Fruit fly (Drosophila melanogaster) whole organism, embryonic: ENCODE data around the gene bon.
A peak's percentile ranks its signal among the peaks of the same experiment; 100 is the strongest.

Experiments used
- CG10366 ChIP-seq: fragments of 200-800 bp; sonication (Bioruptor generic); IDR thresholded peaks from 2 replicates; pipeline ENCODE4 v1.3.6; 2022; ENCODE audit warnings: missing biosample characterization, missing genetic modification characterization
- CG10462 ChIP-seq: fragments of 200-800 bp; sonication (Bioruptor generic); optimal IDR thresholded peaks from 2 replicates; lab custom pipeline; 2016; ENCODE audit warnings: missing biosample characterization, missing genetic modification characterization
- CG11456 ChIP-seq: fragments of 200-800 bp; sonication (Bioruptor generic); IDR thresholded peaks from 3 replicates; pipeline ENCODE4 v1.3.6; 2022; ENCODE audit warnings: missing biosample characterization, missing genetic modification characterization
- CG12744 ChIP-seq: fragments of 200-800 bp; sonication (Bioruptor generic); optimal IDR thresholded peaks from 2 replicates; lab custom pipeline; 2016; ENCODE audit warnings: missing biosample characterization, missing genetic modification characterization
- CG13624 ChIP-seq: fragments of 200-800 bp; sonication (Bioruptor generic); optimal IDR thresholded peaks from 2 replicates; lab custom pipeline; 2016; ENCODE audit warnings: missing biosample characterization, missing genetic modification characterization
- CG14014 ChIP-seq: fragments of 200-800 bp; sonication (Bioruptor generic); IDR thresholded peaks from 2 replicates; pipeline ENCODE4 v1.3.6; 2022; ENCODE audit warnings: missing biosample characterization, missing genetic modification characterization
- CG14050 ChIP-seq: fragments of 200-800 bp; sonication (Bioruptor generic); IDR thresholded peaks from 3 replicates; pipeline ENCODE4 v1.3.6; 2022; ENCODE audit warnings: missing biosample characterization, missing genetic modification characterization
- CG15479 ChIP-seq: fragments of 200-800 bp; sonication (Bioruptor generic); optimal IDR thresholded peaks from 3 replicates; lab custom pipeline; 2019; ENCODE audit warnings: missing biosample characterization, mild to moderate bottlenecking, missing genetic modification characterization, moderate library complexity
- CG15696 ChIP-seq: fragments of 200-800 bp; sonication (Bioruptor generic); optimal IDR thresholded peaks from 2 replicates; lab custom pipeline; 2019; ENCODE audit warnings: missing biosample characterization, mild to moderate bottlenecking, missing genetic modification characterization, moderate library complexity
- CG16779 ChIP-seq: fragments of 200-800 bp; sonication (Bioruptor generic); IDR thresholded peaks from 2 replicates; pipeline ENCODE4 v1.3.6; 2022; ENCODE audit warnings: missing biosample characterization, missing genetic modification characterization
- CG17829 ChIP-seq: fragments of 200-800 bp; optimal IDR thresholded peaks from 2 replicates; lab custom pipeline; 2019; ENCODE audit warnings: missing biosample characterization, mild to moderate bottlenecking, missing genetic modification characterization, moderate library complexity
- CG17912 ChIP-seq: fragments of 200-800 bp; sonication (Bioruptor generic); optimal IDR thresholded peaks from 2 replicates; lab custom pipeline; 2018; ENCODE audit warnings: missing biosample characterization, mild to moderate bottlenecking, missing genetic modification characterization
- CG2712 ChIP-seq: fragments of 200-800 bp; optimal IDR thresholded peaks from 3 replicates; lab custom pipeline; 2019; ENCODE audit warnings: missing biosample characterization, mild to moderate bottlenecking, missing genetic modification characterization, moderate library complexity
- CG30403 ChIP-seq: fragments of 200-800 bp; sonication (Bioruptor generic); optimal IDR thresholded peaks from 3 replicates; lab custom pipeline; 2016; ENCODE audit warnings: missing biosample characterization, missing genetic modification characterization
- CG32767 ChIP-seq: fragments of 200-800 bp; sonication (Bioruptor generic); IDR thresholded peaks from 2 replicates; pipeline ENCODE4 v1.3.6; 2022; ENCODE audit warnings: missing biosample characterization, missing genetic modification characterization
- CG43689 ChIP-seq: fragments of 200-800 bp; sonication (Bioruptor generic); IDR thresholded peaks from 2 replicates; pipeline ENCODE4 v1.3.6; 2022; ENCODE audit warnings: missing biosample characterization, missing genetic modification characterization
- CG6689 ChIP-seq: fragments of 200-800 bp; sonication (Bioruptor generic); IDR thresholded peaks from 2 replicates; pipeline ENCODE4 v1.3.6; 2022; ENCODE audit warnings: missing biosample characterization, missing genetic modification characterization
- CG7357 ChIP-seq: fragments of 200-800 bp; sonication (Bioruptor generic); IDR thresholded peaks from 3 replicates; pipeline ENCODE4 v1.3.6; 2022; ENCODE audit warnings: missing biosample characterization, missing genetic modification characterization
- CG7839 ChIP-seq: fragments of 200-800 bp; sonication (Bioruptor generic); optimal IDR thresholded peaks from 3 replicates; lab custom pipeline; 2018; ENCODE audit warnings: missing biosample characterization, mild to moderate bottlenecking, missing genetic modification characterization, moderate library complexity
- CG9215 ChIP-seq: fragments of 200-800 bp; sonication (Bioruptor generic); IDR thresholded peaks from 2 replicates; pipeline ENCODE4 v1.3.6; 2022; ENCODE audit warnings: missing biosample characterization, missing genetic modification characterization
- CG9437 ChIP-seq: fragments of 200-800 bp; sonication (Bioruptor generic); optimal IDR thresholded peaks from 2 replicates; lab custom pipeline; 2018; ENCODE audit warnings: missing biosample characterization, mild to moderate bottlenecking, missing genetic modification characterization
- Chrac-16 ChIP-seq: fragments of 200-800 bp; sonication (Bioruptor generic); optimal IDR thresholded peaks from 3 replicates; lab custom pipeline; 2016; ENCODE audit warnings: missing biosample characterization, missing genetic modification characterization
- Dbx ChIP-seq: fragments of 200-800 bp; sonication (Bioruptor generic); IDR thresholded peaks from 3 replicates; pipeline ENCODE4 v1.3.6; 2022; ENCODE audit warnings: missing biosample characterization, missing genetic modification characterization
- E2f2 ChIP-seq: fragments of 200-800 bp; sonication (Bioruptor generic); IDR thresholded peaks from 2 replicates; pipeline ENCODE4 v1.3.6; 2022; ENCODE audit warnings: missing biosample characterization, missing genetic modification characterization
- Elba2 ChIP-seq: fragments of 200-800 bp; sonication (Bioruptor generic); optimal IDR thresholded peaks from 3 replicates; lab custom pipeline; 2016; ENCODE audit warnings: missing biosample characterization, missing genetic modification characterization
- Fer1 ChIP-seq: fragments of 200-800 bp; sonication (Bioruptor generic); optimal IDR thresholded peaks from 2 replicates; lab custom pipeline; 2017; ENCODE audit warnings: missing biosample characterization, mild to moderate bottlenecking, missing genetic modification characterization
- Fer2 ChIP-seq: fragments of 200-800 bp; sonication (Bioruptor generic); optimal IDR thresholded peaks from 2 replicates; lab custom pipeline; 2018; ENCODE audit warnings: missing biosample characterization, mild to moderate bottlenecking, missing genetic modification characterization, moderate library complexity
- Myb ChIP-seq: fragments of 200-800 bp; sonication (Bioruptor generic); optimal IDR thresholded peaks from 2 replicates; lab custom pipeline; 2016; ENCODE audit warnings: missing biosample characterization, missing genetic modification characterization
- PHDP ChIP-seq: fragments of 200-800 bp; sonication (Bioruptor generic); optimal IDR thresholded peaks from 3 replicates; lab custom pipeline; 2018; ENCODE audit warnings: missing biosample characterization, mild to moderate bottlenecking, missing genetic modification characterization, moderate library complexity
- Ptx1 ChIP-seq: fragments of 200-800 bp; sonication (Bioruptor generic); IDR thresholded peaks from 2 replicates; pipeline ENCODE4 v1.3.6; 2022; ENCODE audit warnings: missing biosample characterization, missing genetic modification characterization
- Rfx ChIP-seq: fragments of 200-800 bp; sonication (Bioruptor generic); IDR thresholded peaks from 2 replicates; pipeline ENCODE4 v1.3.6; 2022; ENCODE audit warnings: missing biosample characterization, missing genetic modification characterization
- ab ChIP-seq: fragments of 200-800 bp; sonication (Bioruptor generic); optimal IDR thresholded peaks from 2 replicates; lab custom pipeline; 2016; ENCODE audit warnings: missing biosample characterization, missing genetic modification characterization
- ara ChIP-seq: fragments of 200-800 bp; sonication (Bioruptor generic); IDR thresholded peaks from 2 replicates; pipeline ENCODE4 v1.3.6; 2022; ENCODE audit warnings: missing biosample characterization, missing genetic modification characterization
- ato ChIP-seq: fragments of 200-800 bp; sonication (Bioruptor generic); IDR thresholded peaks from 2 replicates; pipeline ENCODE4 v1.3.6; 2022; ENCODE audit warnings: missing biosample characterization, missing genetic modification characterization; ENCODE audit not compliant: partially characterized antibody
- corto ChIP-seq: fragments of 200-800 bp; sonication (Bioruptor generic); optimal IDR thresholded peaks from 2 replicates; lab custom pipeline; 2016; ENCODE audit warnings: missing biosample characterization, mild to moderate bottlenecking, missing genetic modification characterization, moderate library complexity
- dati ChIP-seq: fragments of 200-800 bp; sonication (Bioruptor generic); IDR thresholded peaks from 2 replicates; pipeline ENCODE4 v1.3.6; 2022; ENCODE audit warnings: missing biosample characterization, missing genetic modification characterization
- ems ChIP-seq: fragments of 200-800 bp; sonication (Bioruptor generic); optimal IDR thresholded peaks from 3 replicates; lab custom pipeline; 2016; ENCODE audit warnings: missing biosample characterization, missing genetic modification characterization
- ewg ChIP-seq: fragments of 200-800 bp; sonication (Bioruptor generic); optimal IDR thresholded peaks from 3 replicates; lab custom pipeline; 2017; ENCODE audit warnings: mild to moderate bottlenecking, missing biosample characterization, missing genetic modification reagents, missing genetic modification characterization
- hth ChIP-seq: fragments of >200 bp; optimal IDR thresholded peaks from 2 replicates; lab custom pipeline; 2017; ENCODE audit warnings: inconsistent platforms
- ind ChIP-seq: fragments of 200-800 bp; sonication (Bioruptor generic); optimal IDR thresholded peaks from 3 replicates; lab custom pipeline; 2016; ENCODE audit warnings: missing biosample characterization, missing genetic modification characterization
- insv ChIP-seq, 2 experiments: fragments of 200-800 bp; sonication (Bioruptor generic); optimal IDR thresholded peaks; 3 replicates each; lab custom pipeline; 2016 to 2018; ENCODE audit warnings: missing biosample characterization in 2 of 2, missing genetic modification characterization in 2 of 2
- jumu ChIP-seq: fragments of 200-800 bp; sonication (Bioruptor generic); optimal IDR thresholded peaks from 3 replicates; lab custom pipeline; 2016; ENCODE audit warnings: missing biosample characterization, missing genetic modification characterization
- klu ChIP-seq: fragments of 200-800 bp; sonication (Bioruptor generic); IDR thresholded peaks from 2 replicates; pipeline ENCODE4 v1.3.6; 2022; ENCODE audit warnings: missing biosample characterization, missing genetic modification characterization
- lmd ChIP-seq: fragments of 200-800 bp; sonication (Bioruptor generic); IDR thresholded peaks from 2 replicates; pipeline ENCODE4 v1.3.6; 2022; ENCODE audit warnings: missing biosample characterization, missing genetic modification characterization
- nmo ChIP-seq: fragments of 200-800 bp; sonication (Bioruptor generic); optimal IDR thresholded peaks from 2 replicates; lab custom pipeline; 2018; ENCODE audit warnings: missing biosample characterization, mild to moderate bottlenecking, missing genetic modification characterization, moderate library complexity
- phol ChIP-seq: fragments of 200-800 bp; sonication (Bioruptor generic); optimal IDR thresholded peaks from 3 replicates; lab custom pipeline; 2018; ENCODE audit warnings: missing biosample characterization, mild to moderate bottlenecking, missing genetic modification characterization, moderate library complexity
- rib ChIP-seq: fragments of 200-800 bp; sonication (Bioruptor generic); IDR thresholded peaks from 2 replicates; pipeline ENCODE4 v1.3.6; 2022; ENCODE audit warnings: missing biosample characterization, missing genetic modification characterization
- seq ChIP-seq: fragments of 200-800 bp; sonication (Bioruptor generic); IDR thresholded peaks from 2 replicates; pipeline ENCODE4 v1.3.6; 2022; ENCODE audit warnings: missing biosample characterization, missing genetic modification characterization
- ssp ChIP-seq: fragments of 200-800 bp; sonication (Bioruptor generic); IDR thresholded peaks from 2 replicates; pipeline ENCODE4 v1.3.6; 2022; ENCODE audit warnings: missing biosample characterization, missing genetic modification characterization
- tio ChIP-seq: fragments of 200-800 bp; sonication (Bioruptor generic); optimal IDR thresholded peaks from 2 replicates; lab custom pipeline; 2017; ENCODE audit warnings: missing biosample characterization, missing genetic modification characterization, inconsistent platforms

bon gene

dm6 chr3R:20556281-20557113 is 36.4 kb upstream of the bon start (continued):
- TF ChIP-seq PHDP (tag; lab: Kevin White, UChicago) (peak; percentile 40), CG15479 (GFP tag; lab: Kevin White, UChicago) (no peak), tio (GFP tag; lab: Kevin White, UChicago) (peak; percentile 61), CG7357 (GFP tag; lab: Robert Waterston, UW) (peak; percentile 76), Fer2 (tag; lab: Kevin White, UChicago) (no peak), insv (GFP tag; optimal IDR thresholded peaks at IDR 0.05; lab: Kevin White, UChicago) (peak; percentile 48 to 94), CG32767 (GFP tag; lab: Robert Waterston, UW) (peak; percentile 56; the same call in 1 of the 2 replicates), Ptx1 (peak; percentile 88), jumu (no peak), nmo (GFP tag; lab: Kevin White, UChicago) (peak; percentile 64), CG10366 (GFP tag; lab: Robert Waterston, UW) (peak; percentile 69), ab (GFP tag; lab: Kevin White, UChicago) (peak; percentile 35), rib (peak; percentile 73), ssp (GFP tag; lab: Robert Waterston, UW) (peak; percentile 33; the same call in 1 of the 2 replicates), hth (lab: Kevin White, UChicago) (no peak), CG7839 (peak; percentile 83), CG13624 (GFP tag; lab: Kevin White, UChicago) (peak; percentile 54), Chrac-16 (GFP tag; lab: Kevin White, UChicago) (peak; percentile 55), lmd (peak; percentile 84), CG43689 (GFP tag; lab: Robert Waterston, UW) (peak; percentile 39; the same call in 1 of the 2 replicates), CG2712 (tag; lab: Kevin White, UChicago) (peak; percentile 71), E2f2 (GFP tag; lab: Robert Waterston, UW) (peak; percentile 35; the same call in 1 of the 2 replicates), dati (no peak), CG9215 (GFP tag; lab: Robert Waterston, UW) (peak; percentile 81), CG12744 (GFP tag; lab: Kevin White, UChicago) (peak; percentile 4), Elba2 (GFP tag; lab: Kevin White, UChicago) (no peak), Myb (GFP tag; lab: Kevin White, UChicago) (peak; percentile 24), CG10462 (GFP tag; lab: Kevin White, UChicago) (peak; percentile 21), CG14014 (peak; percentile 90), Fer1 (peak; percentile 66), CG30403 (GFP tag; lab: Kevin White, UChicago) (peak; percentile 66), ewg (GFP tag; lab: Kevin White, UChicago) (peak; percentile 3), CG9437 (GFP tag; lab: Kevin White, UChicago) (peak; percentile 45), ara (GFP tag; lab: Robert Waterston, UW) (peak; percentile 70), klu (GFP tag; lab: Robert Waterston, UW) (peak; percentile 76), ato (GFP tag; lab: Robert Waterston, UW) (no peak), ems (GFP tag; lab: Kevin White, UChicago) (no peak), Rfx (GFP tag; lab: Robert Waterston, UW) (peak; percentile 93), CG17829 (tag; lab: Kevin White, UChicago) (peak; percentile 41), phol (tag; lab: Kevin White, UChicago) (peak; percentile 60), corto (GFP tag; lab: Kevin White, UChicago) (no peak), Dbx (peak; percentile 83), CG15696 (peak; percentile 11), CG16779 (GFP tag; lab: Robert Waterston, UW) (peak; percentile 83), CG14050 (peak; percentile 65), seq (peak; percentile 65), CG17912 (GFP tag; lab: Kevin White, UChicago) (no peak), CG6689 (GFP tag; lab: Robert Waterston, UW) (peak; percentile 76), CG11456 (peak; percentile 74), ind (GFP tag; lab: Kevin White, UChicago) (peak; percentile 65)
